Fruit fly (Drosophila melanogaster): Measurements from ENCODE around the gene CG1544.

The CG1544 gene

dm6 chr3R:31218997-31219992 is 22.6 kb downstream of the CG1544 start, which contains the start of gene ATPsynC (continued):
- TF ChIP-seq schlank (tag; optimal IDR thresholded peaks at IDR 0.05) (peak; percentile 20), CG6272 (GFP tag; IDR thresholded peaks at IDR 0.05) (peak; percentile 34; the same call in 1 of the 2 replicates), Meics (GFP tag; optimal IDR thresholded peaks at IDR 0.05) (no peak), CG18619 (GFP tag; optimal IDR thresholded peaks at IDR 0.05) (no peak), CG33557 (GFP tag; optimal IDR thresholded peaks at IDR 0.05) (peak; percentile 3), tgo (GFP tag; IDR thresholded peaks at IDR 0.05) (no peak), CG1832 (GFP tag; optimal IDR thresholded peaks at IDR 0.05) (no peak), Bgb (GFP tag; IDR thresholded peaks at IDR 0.05; ENCODE audit: partially characterized antibody) (no peak), CG12219 (GFP tag; optimal IDR thresholded peaks at IDR 0.05) (no peak), bowl (GFP tag; IDR thresholded peaks at IDR 0.05) (no peak), CG15601 (tag; optimal IDR thresholded peaks at IDR 0.05) (peak; percentile 73), CTCF (GFP tag; optimal IDR thresholded peaks at IDR 0.05) (peak; percentile 71), pnt (GFP tag; optimal IDR thresholded peaks at IDR 0.05) (no peak), Atf3 (GFP tag; optimal IDR thresholded peaks at IDR 0.05) (peak; percentile 22), CG15269 (tag; optimal IDR thresholded peaks at IDR 0.05) (peak; percentile 15), H2.0 (GFP tag; IDR thresholded peaks at IDR 0.05) (no peak), org-1 (GFP tag; optimal IDR thresholded peaks at IDR 0.05) (no peak), CG9817 (tag; optimal IDR thresholded peaks at IDR 0.05) (peak; percentile 38), HmgD (GFP tag; optimal IDR thresholded peaks at IDR 0.05) (peak; percentile 83), ham (GFP tag; IDR thresholded peaks at IDR 0.05) (no peak), CoRest (tag; optimal IDR thresholded peaks at IDR 0.05) (peak; percentile 25), CG3838 (GFP tag; optimal IDR thresholded peaks at IDR 0.05) (no peak), Rx (GFP tag; IDR thresholded peaks at IDR 0.05) (no peak), her (GFP tag; optimal IDR thresholded peaks at IDR 0.05) (peak; percentile 68), CG7928 (GFP tag; optimal IDR thresholded peaks at IDR 0.05) (peak; percentile 70), CG2116 (GFP tag; optimal IDR thresholded peaks at IDR 0.05) (peak; percentile 51), pb (GFP tag; optimal IDR thresholded peaks at IDR 0.05) (peak; percentile 51), CG3065 (GFP tag; optimal IDR thresholded peaks at IDR 0.05) (peak; percentile 19), CG2889 (GFP tag; IDR thresholded peaks at IDR 0.05) (no peak), Doc3 (GFP tag; IDR thresholded peaks at IDR 0.05; ENCODE audit: partially characterized antibody) (no peak), cas (GFP tag; IDR thresholded peaks at IDR 0.05) (no peak), so (GFP tag; IDR thresholded peaks at IDR 0.05) (no peak), CG4424 (GFP tag; optimal IDR thresholded peaks at IDR 0.05) (no peak), CG17829 (tag; optimal IDR thresholded peaks at IDR 0.05) (peak; percentile 68), CG2202 (tag; optimal IDR thresholded peaks at IDR 0.05) (peak; percentile 21), pho (GFP tag; optimal IDR thresholded peaks at IDR 0.05) (peak; percentile 21), CG6654 (GFP tag; optimal IDR thresholded peaks at IDR 0.05) (no peak), Ptx1 (GFP tag; IDR thresholded peaks at IDR 0.05) (no peak), Gsc (GFP tag; IDR thresholded peaks at IDR 0.05) (no peak), Oli (tag; optimal IDR thresholded peaks at IDR 0.05) (no peak), Sox102F (GFP tag; optimal IDR thresholded peaks at IDR 0.05) (no peak), Opbp (GFP tag; IDR thresholded peaks at IDR 0.05; ENCODE audit: partially characterized antibody) (no peak), da (GFP tag; optimal IDR thresholded peaks at IDR 0.05) (no peak), HLH3B (GFP tag; IDR thresholded peaks at IDR 0.05) (no peak), pfk (GFP tag; optimal IDR thresholded peaks at IDR 0.05) (no peak), CG10431 (GFP tag; optimal IDR thresholded peaks at IDR 0.05) (peak; percentile 54), CG14965 (GFP tag; optimal IDR thresholded peaks at IDR 0.05; ENCODE audit: borderline replicate concordance) (no peak), CG2199 (GFP tag; IDR thresholded peaks at IDR 0.05) (no peak), hb (GFP tag; IDR thresholded peaks at IDR 0.05; ENCODE audit: partially characterized antibody) (no peak), CG12942 (GFP tag; optimal IDR thresholded peaks at IDR 0.05) (no peak)
